Worm (Caenorhabditis elegans) whole organism, midembryonic: ENCODE measurements around the gene Y51A2B.9.

Experiments
- T22C8.4 ChIP-seq: fragments of 200-800 bp; sonication (Bioruptor generic); IDR thresholded peaks from 2 replicates; pipeline ENCODE4 v1.3.6; 2022; ENCODE audit warnings: missing genetic modification characterization, missing compliant biosample characterization
- cog-1 ChIP-seq: sonication (generic microtip); optimal IDR thresholded peaks from 2 replicates; lab custom pipeline; 2016; ENCODE audit warnings: missing genetic modification characterization, missing compliant biosample characterization
- flt-1 ChIP-seq: fragments of 200-800 bp; sonication (Bioruptor generic); IDR thresholded peaks from 2 replicates; pipeline ENCODE4 v1.3.6; 2022; ENCODE audit warnings: missing genetic modification characterization, missing compliant biosample characterization
- klf-2 ChIP-seq: fragments of 200-800 bp; sonication (Bioruptor generic); conservative IDR thresholded peaks from 2 replicates; pipeline ENCODE4 v1.3.6; 2022; ENCODE audit warnings: missing genetic modification reagents, missing genetic modification characterization, missing compliant biosample characterization
- med-1 ChIP-seq: sonication (generic microtip); optimal IDR thresholded peaks from 2 replicates; lab custom pipeline; 2017; ENCODE audit warnings: missing genetic modification characterization, mild to moderate bottlenecking, missing compliant biosample characterization, antibody characterized with exemption, missing genetic modification reagents; ENCODE audit not compliant: insufficient read depth
- ref-1 ChIP-seq: fragments of 200-800 bp; sonication (Bioruptor generic); conservative IDR thresholded peaks from 2 replicates; pipeline ENCODE4 v1.3.6; 2022; ENCODE audit warnings: missing genetic modification reagents, missing genetic modification characterization, missing compliant biosample characterization
- tab-1 ChIP-seq: fragments of 200-800 bp; sonication (Bioruptor generic); IDR thresholded peaks from 2 replicates; pipeline ENCODE4 v1.3.6; 2022; ENCODE audit warnings: missing genetic modification characterization, missing compliant biosample characterization
- ztf-23 ChIP-seq: fragments of 200-800 bp; sonication (Bioruptor generic); IDR thresholded peaks from 2 replicates; pipeline ENCODE4 v1.3.6; 2022; ENCODE audit warnings: missing genetic modification reagents, missing genetic modification characterization, missing compliant biosample characterization
- ztf-29 ChIP-seq: fragments of 200-800 bp; sonication (Bioruptor generic); IDR thresholded peaks from 2 replicates; pipeline ENCODE4 v1.3.6; 2022; ENCODE audit warnings: missing genetic modification reagents, missing genetic modification characterization, missing compliant biosample characterization

ce11 chrV:18425544-18425943 is 30.0 kb upstream of the Y51A2B.9 start, which contains the start of gene ZK262.19:
- TF ChIP-seq T22C8.4 (no peak), flt-1 (GFP tag; lab: Robert Waterston, UW) (no peak), cog-1 (tag; lab: Kevin White, UChicago) (no peak), ref-1 (GFP tag; lab: Robert Waterston, UW) (no peak), ztf-23 (GFP tag; lab: Robert Waterston, UW) (no peak), ztf-29 (GFP tag; lab: Robert Waterston, UW) (no peak), med-1 (GFP tag; lab: Kevin White, UChicago) (no peak), klf-2 (GFP tag; lab: Robert Waterston, UW) (no peak), tab-1 (GFP tag; lab: Robert Waterston, UW) (no peak)
